Fruit fly (Drosophila melanogaster) whole organism, pupa: ENCODE results near the gene CG17784.

ENCODE experiments used
- CG4496 ChIP-seq: fragments of 200-800 bp; sonication (Bioruptor generic); IDR thresholded peaks from 3 replicates; pipeline ENCODE4 v1.3.6; 2022; ENCODE audit warnings: missing biosample characterization, missing genetic modification characterization
- gl ChIP-seq: fragments of 200-800 bp; sonication (Bioruptor generic); optimal IDR thresholded peaks from 2 replicates; lab custom pipeline; 2018; ENCODE audit warnings: missing biosample characterization, mild to moderate bottlenecking, missing genetic modification characterization
- rn ChIP-seq: fragments of 200-800 bp; sonication (Bioruptor generic); IDR thresholded peaks from 2 replicates; pipeline ENCODE4 v1.3.6; 2022; ENCODE audit warnings: missing biosample characterization, missing genetic modification characterization

- no peak for TF ChIP-seq rn (GFP tag; lab: Robert Waterston, UW)
- TF ChIP-seq gl (tag; lab: Kevin White, UChicago) = no peak
- no peak for TF ChIP-seq CG4496 (GFP tag; lab: Robert Waterston, UW)
These were observed 23.5 kb downstream of the CG17784 start, which contains the start of gene Ms for dm6 chr3R:24341251-24341650.
